Worm (Caenorhabditis elegans) whole organism, L1 larva: Measurements from ENCODE around the gene F41D9.2.
"Not testable (repeated sequence)": the region's sequence is repeated elsewhere in the genome, so short reads cannot be mapped to it uniquely, and the experiment has no call there.

ENCODE experiments used
- C04F5.9 ChIP-seq: sonication (generic microtip); optimal IDR thresholded peaks from 2 replicates; lab custom pipeline; 2016; ENCODE audit warnings: missing genetic modification characterization, missing compliant biosample characterization
- C16A3.4 ChIP-seq: fragments of 150-350 bp; optimal IDR thresholded peaks from 2 replicates; lab custom pipeline; 2014; ENCODE audit warnings: missing biosample characterization, missing genetic modification characterization
- C34B4.2 ChIP-seq: sonication (generic microtip); optimal IDR thresholded peaks from 2 replicates; lab custom pipeline; 2017; ENCODE audit warnings: mild to moderate bottlenecking, missing genetic modification characterization, missing compliant biosample characterization
- F16B12.6 ChIP-seq: fragments of 150-350 bp; optimal IDR thresholded peaks from 2 replicates; lab custom pipeline; 2014; ENCODE audit warnings: missing biosample characterization, missing genetic modification characterization
- aly-2 ChIP-seq: fragments of 150-350 bp; optimal IDR thresholded peaks from 2 replicates; lab custom pipeline; 2014; ENCODE audit warnings: missing biosample characterization, missing genetic modification characterization
- ama-1 ChIP-seq: fragments of 150-350 bp; optimal IDR thresholded peaks from 2 replicates; lab custom pipeline; 2014
- ceh-63 ChIP-seq: fragments of 200-800 bp; sonication (Bioruptor generic); optimal IDR thresholded peaks from 2 replicates; lab custom pipeline; 2018; ENCODE audit warnings: mild to moderate bottlenecking, missing genetic modification characterization, missing compliant biosample characterization
- ceh-88 ChIP-seq: fragments of 200-800 bp; sonication (Bioruptor generic); IDR thresholded peaks from 2 replicates; pipeline ENCODE4 v1.3.6; 2022; ENCODE audit warnings: missing genetic modification characterization, missing compliant biosample characterization
- dpl-1 ChIP-seq, 3 experiments: fragments of 150-350 bp in 2 of 3; sonication (generic microtip) in 1 of 3; optimal IDR thresholded peaks; 2 replicates each; lab custom pipeline; 2014 to 2017; ENCODE audit warnings: missing biosample characterization in 3 of 3, missing genetic modification characterization in 3 of 3, missing genetic modification reagents in 3 of 3
- efl-3 ChIP-seq: fragments of 200-800 bp; sonication (Bioruptor generic); optimal IDR thresholded peaks from 2 replicates; lab custom pipeline; 2018; ENCODE audit warnings: mild to moderate bottlenecking, missing genetic modification characterization, missing compliant biosample characterization
- egl-13 ChIP-seq: sonication (generic microtip); optimal IDR thresholded peaks from 2 replicates; lab custom pipeline; 2016; ENCODE audit warnings: missing genotype, missing genetic modification reagents, missing genetic modification characterization, missing compliant biosample characterization
- elt-3 ChIP-seq, 6 experiments: fragments of 150-350 bp in 1 of 6; sonication (generic microtip); optimal IDR thresholded peaks; 2 replicates each; lab custom pipeline; 2017 to 2018; ENCODE audit warnings: missing biosample characterization in 6 of 6, missing genetic modification characterization in 6 of 6, inconsistent platforms in 1 of 6
- fkh-10 ChIP-seq: sonication (generic microtip); optimal IDR thresholded peaks from 2 replicates; lab custom pipeline; 2017; ENCODE audit warnings: missing biosample characterization, missing genetic modification reagents, missing genetic modification characterization
- fkh-8 ChIP-seq: sonication (generic microtip); optimal IDR thresholded peaks from 2 replicates; lab custom pipeline; 2016; ENCODE audit warnings: mild to moderate bottlenecking, missing genetic modification characterization, missing compliant biosample characterization
- fos-1 ChIP-seq: fragments of 150-350 bp; optimal IDR thresholded peaks from 2 replicates; lab custom pipeline; 2014; ENCODE audit warnings: missing biosample characterization, missing genetic modification characterization
- grh-1 ChIP-seq: fragments of 200-800 bp; sonication (Bioruptor generic); IDR thresholded peaks from 2 replicates; pipeline ENCODE4 v1.3.6; 2022; ENCODE audit warnings: missing genetic modification reagents, missing genetic modification characterization, missing compliant biosample characterization
- hlh-17 ChIP-seq: fragments of 200-800 bp; sonication (Bioruptor generic); optimal IDR thresholded peaks from 2 replicates; lab custom pipeline; 2018; ENCODE audit warnings: missing genetic modification characterization, mild to moderate bottlenecking, missing compliant biosample characterization, moderate library complexity, borderline replicate concordance
- hlh-4 ChIP-seq: sonication (generic microtip); optimal IDR thresholded peaks from 2 replicates; lab custom pipeline; 2016; ENCODE audit warnings: mild to moderate bottlenecking, missing genetic modification characterization, missing compliant biosample characterization
- hpl-2 ChIP-seq: fragments of 150-350 bp; optimal IDR thresholded peaks from 2 replicates; lab custom pipeline; 2014; ENCODE audit warnings: missing biosample characterization, missing genetic modification reagents, missing genetic modification characterization
- irx-1 ChIP-seq: sonication (generic microtip); optimal IDR thresholded peaks from 2 replicates; lab custom pipeline; 2016; ENCODE audit warnings: missing genetic modification characterization, missing compliant biosample characterization
- isw-1 ChIP-seq: fragments of 200-800 bp; sonication (Bioruptor generic); IDR thresholded peaks from 2 replicates; pipeline ENCODE4 v1.3.6; 2022; ENCODE audit warnings: missing genetic modification characterization, missing compliant biosample characterization
- jun-1 ChIP-seq: fragments of 150-350 bp; optimal IDR thresholded peaks from 2 replicates; lab custom pipeline; 2014; ENCODE audit warnings: missing biosample characterization, missing genetic modification reagents, missing genetic modification characterization
- lin-13 ChIP-seq: fragments of 150-350 bp; optimal IDR thresholded peaks from 2 replicates; lab custom pipeline; 2014; ENCODE audit warnings: missing biosample characterization, missing genetic modification reagents, missing genetic modification characterization
- lin-15B ChIP-seq: fragments of 150-350 bp; sonication (generic microtip); optimal IDR thresholded peaks from 3 replicates; lab custom pipeline; 2014; ENCODE audit warnings: missing biosample characterization, missing genetic modification characterization
- lin-35 ChIP-seq, 2 experiments: fragments of 150-350 bp; optimal IDR thresholded peaks; 2 replicates each; lab custom pipeline; 2014; ENCODE audit warnings: missing biosample characterization in 2 of 2, missing genetic modification characterization in 2 of 2, missing genetic modification reagents in 2 of 2
- lir-3 ChIP-seq: sonication (generic microtip); optimal IDR thresholded peaks from 2 replicates; lab custom pipeline; 2016; ENCODE audit warnings: mild to moderate bottlenecking, missing genetic modification characterization, moderate library complexity, missing compliant biosample characterization; ENCODE audit not compliant: poor library complexity
- mab-9 ChIP-seq: fragments of 200-800 bp; sonication (Bioruptor generic); IDR thresholded peaks from 2 replicates; pipeline ENCODE4 v1.3.6; 2022; ENCODE audit warnings: missing genetic modification reagents, missing genetic modification characterization, missing compliant biosample characterization
- mdl-1 ChIP-seq, 2 experiments: fragments of 150-350 bp; optimal IDR thresholded peaks; 2 replicates each; lab custom pipeline; 2014 to 2017; ENCODE audit warnings: missing biosample characterization in 2 of 2, missing genetic modification characterization in 2 of 2, inconsistent platforms in 1 of 2
- nhr-11 ChIP-seq: fragments of 150-350 bp; optimal IDR thresholded peaks from 2 replicates; lab custom pipeline; 2014; ENCODE audit warnings: missing biosample characterization, missing genetic modification characterization
- nhr-12 ChIP-seq: sonication (generic microtip); optimal IDR thresholded peaks from 2 replicates; lab custom pipeline; 2017; ENCODE audit warnings: missing biosample characterization, missing genetic modification characterization
- nhr-237 ChIP-seq: fragments of 150-350 bp; optimal IDR thresholded peaks from 2 replicates; lab custom pipeline; 2014; ENCODE audit warnings: missing biosample characterization, missing genetic modification characterization
- pag-3 ChIP-seq: sonication (generic microtip); optimal IDR thresholded peaks from 2 replicates; lab custom pipeline; 2017; ENCODE audit warnings: missing genetic modification characterization, mild to moderate bottlenecking, missing compliant biosample characterization, antibody characterized with exemption, borderline replicate concordance; ENCODE audit not compliant: insufficient read depth
- pax-3 ChIP-seq: fragments of 200-800 bp; sonication (Bioruptor generic); optimal IDR thresholded peaks from 2 replicates; lab custom pipeline; 2018; ENCODE audit warnings: mild to moderate bottlenecking, missing genetic modification characterization, moderate library complexity, missing compliant biosample characterization
- pqm-1 ChIP-seq: sonication (generic microtip); optimal IDR thresholded peaks from 3 replicates; lab custom pipeline; 2017; ENCODE audit warnings: missing biosample characterization, missing genetic modification characterization
- sptf-1 ChIP-seq: fragments of 150-350 bp; optimal IDR thresholded peaks from 2 replicates; lab custom pipeline; 2014; ENCODE audit warnings: missing biosample characterization, missing genetic modification characterization
- sup-37 ChIP-seq: fragments of 200-800 bp; sonication (Bioruptor generic); optimal IDR thresholded peaks from 2 replicates; lab custom pipeline; 2018; ENCODE audit warnings: mild to moderate bottlenecking, missing genetic modification characterization, missing compliant biosample characterization
- swsn-7 ChIP-seq: sonication (generic microtip); optimal IDR thresholded peaks from 2 replicates; lab custom pipeline; 2016; ENCODE audit warnings: missing genetic modification characterization, missing compliant biosample characterization
- unc-30 ChIP-seq: sonication (generic microtip); optimal IDR thresholded peaks from 2 replicates; lab custom pipeline; 2017; ENCODE audit warnings: missing biosample characterization, missing genetic modification characterization
- unc-86 ChIP-seq: sonication (generic microtip); optimal IDR thresholded peaks from 2 replicates; lab custom pipeline; 2016; ENCODE audit warnings: missing genetic modification characterization, missing compliant biosample characterization
- xbp-1 ChIP-seq: sonication (generic microtip); optimal IDR thresholded peaks from 2 replicates; lab custom pipeline; 2016; ENCODE audit warnings: missing genetic modification characterization, missing compliant biosample characterization
- zag-1 ChIP-seq: fragments of 150-350 bp; optimal IDR thresholded peaks from 2 replicates; lab custom pipeline; 2014; ENCODE audit warnings: missing biosample characterization, missing genetic modification characterization
- zip-4 ChIP-seq: fragments of 200-800 bp; sonication (Bioruptor generic); optimal IDR thresholded peaks from 2 replicates; lab custom pipeline; 2018; ENCODE audit warnings: mild to moderate bottlenecking, missing genetic modification characterization, moderate library complexity, missing compliant biosample characterization
- ztf-11 ChIP-seq, 2 experiments: sonication (generic microtip); optimal IDR thresholded peaks; 2 replicates each; lab custom pipeline; 2016 to 2017; ENCODE audit warnings: missing genetic modification characterization in 2 of 2, missing biosample characterization in 1 of 2, missing compliant biosample characterization in 1 of 2
- ztf-4 ChIP-seq: fragments of 150-350 bp; optimal IDR thresholded peaks from 2 replicates; lab custom pipeline; 2014; ENCODE audit warnings: missing biosample characterization, missing genetic modification characterization

F41D9.2 gene

DNA sequence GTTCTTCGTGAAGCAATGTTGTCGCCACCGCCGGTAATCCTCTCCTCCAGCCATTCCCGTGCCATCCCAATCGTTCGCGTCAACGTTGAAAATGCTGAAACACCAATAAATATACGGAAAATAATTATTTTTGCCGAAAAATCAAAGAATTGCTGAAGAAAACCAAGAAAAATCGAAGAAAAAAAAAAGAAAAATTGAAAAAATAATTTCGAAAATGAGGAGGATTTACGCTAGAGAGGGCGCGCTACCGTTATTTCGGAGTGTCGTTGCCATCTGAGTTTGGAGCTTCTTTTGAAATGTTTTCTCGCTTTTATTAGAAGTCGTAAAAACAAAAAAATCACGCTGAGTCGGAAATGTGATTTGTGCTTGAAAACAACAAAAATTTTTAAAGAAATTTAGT is 26.0 kb upstream of the F41D9.2 start, which contains the start of gene F08F1.9:
F08F1.9 (minus strand) TSS at position 101 of the 400 bp plus-strand sequence.
- TF ChIP-seq egl-13; ceh-63 (GFP tag; lab: Kevin White, UChicago); dpl-1 (GFP tag; optimal IDR thresholded peaks at IDR 0.05; lab: Kevin White, UChicago): not testable (repeated sequence)

ce11 chrX:8408267-8408666 is 23.5 kb upstream of the F41D9.2 start, which contains the start of gene sulp-3:
Gene sulp-3 (minus strand): TSS chrX:8408367.
- TF ChIP-seq nhr-12 (tag; lab: Kevin White, UChicago) (no peak), F16B12.6 (tag; lab: Kevin White, UChicago) (no peak), nhr-237 (tag; lab: Kevin White, UChicago) (no peak)

ce11 chrX:8406815-8407214 is 22.1 kb upstream of the F41D9.2 start:
- TF ChIP-seq elt-3 (tag; optimal IDR thresholded peaks at IDR 0.05; lab: Kevin White, UChicago) (no peak), nhr-12 (tag; lab: Kevin White, UChicago) (no peak), sup-37 (no peak), mdl-1 (tag; optimal IDR thresholded peaks at IDR 0.05; lab: Kevin White, UChicago) (no peak), sptf-1 (tag; lab: Kevin White, UChicago) (no peak), C04F5.9 (tag; lab: Kevin White, UChicago) (no peak), mab-9 (GFP tag; lab: Robert Waterston, UW) (no peak), ceh-88 (GFP tag; lab: Robert Waterston, UW) (no peak)

ce11 chrX:8404308-8405085 is 19.8 kb upstream of the F41D9.2 start:
- TF ChIP-seq zag-1 (tag; lab: Kevin White, UChicago) (no peak), C16A3.4 (tag; lab: Kevin White, UChicago) (peak; percentile 88), hpl-2 (GFP tag; lab: Kevin White, UChicago) (no peak), ztf-4 (tag; lab: Kevin White, UChicago) (peak; percentile 83), jun-1 (tag; lab: Kevin White, UChicago) (peak; percentile 87), fkh-8 (tag; lab: Kevin White, UChicago) (peak; percentile 94), fkh-10 (GFP tag; lab: Kevin White, UChicago) (peak; percentile 93), xbp-1 (peak; percentile 88), hlh-4 (peak; percentile 3), sptf-1 (tag; lab: Kevin White, UChicago) (no peak), swsn-7 (tag; lab: Kevin White, UChicago) (peak; percentile 94), lin-35 (GFP tag; optimal IDR thresholded peaks at IDR 0.05; lab: Kevin White, UChicago) (peak; percentile 33 to 83), grh-1 (GFP tag; lab: Robert Waterston, UW) (peak; percentile 77), aly-2 (tag; lab: Kevin White, UChicago) (peak; percentile 63), ceh-63 (GFP tag; lab: Kevin White, UChicago) (no peak), sup-37 (peak; percentile 81), pax-3 (peak; percentile 82), unc-86 (tag; lab: Kevin White, UChicago) (peak; percentile 87), lin-15B (tag; lab: Kevin White, UChicago) (no peak), ama-1 (lab: Kevin White, UChicago) (no peak), nhr-11 (tag; lab: Kevin White, UChicago) (peak; percentile 62), ztf-11 (tag; optimal IDR thresholded peaks at IDR 0.05; lab: Kevin White, UChicago) (peak in 1 of 2 experiments; percentile 85), lir-3 (tag; lab: Kevin White, UChicago) (peak; percentile 84), nhr-237 (tag; lab: Kevin White, UChicago) (peak; percentile 48), C34B4.2 (no peak), zip-4 (peak; percentile 81), efl-3 (peak; percentile 73), pag-3 (tag; lab: Kevin White, UChicago) (peak; percentile 5), pqm-1 (tag; lab: Kevin White, UChicago) (no peak), C04F5.9 (tag; lab: Kevin White, UChicago) (peak; percentile 39), hlh-17 (no peak), unc-30 (tag; lab: Kevin White, UChicago) (no peak), fos-1 (peak; percentile 84), isw-1 (GFP tag; lab: Robert Waterston, UW) (peak; percentile 86), irx-1 (tag; lab: Kevin White, UChicago) (peak; percentile 90), lin-13 (peak; percentile 80)
